Worm (Caenorhabditis elegans): ENCODE data around the gene C06G3.8.
A peak's percentile ranks its signal among the peaks of the same experiment; 100 is the strongest.

C06G3.8 gene

DNA sequence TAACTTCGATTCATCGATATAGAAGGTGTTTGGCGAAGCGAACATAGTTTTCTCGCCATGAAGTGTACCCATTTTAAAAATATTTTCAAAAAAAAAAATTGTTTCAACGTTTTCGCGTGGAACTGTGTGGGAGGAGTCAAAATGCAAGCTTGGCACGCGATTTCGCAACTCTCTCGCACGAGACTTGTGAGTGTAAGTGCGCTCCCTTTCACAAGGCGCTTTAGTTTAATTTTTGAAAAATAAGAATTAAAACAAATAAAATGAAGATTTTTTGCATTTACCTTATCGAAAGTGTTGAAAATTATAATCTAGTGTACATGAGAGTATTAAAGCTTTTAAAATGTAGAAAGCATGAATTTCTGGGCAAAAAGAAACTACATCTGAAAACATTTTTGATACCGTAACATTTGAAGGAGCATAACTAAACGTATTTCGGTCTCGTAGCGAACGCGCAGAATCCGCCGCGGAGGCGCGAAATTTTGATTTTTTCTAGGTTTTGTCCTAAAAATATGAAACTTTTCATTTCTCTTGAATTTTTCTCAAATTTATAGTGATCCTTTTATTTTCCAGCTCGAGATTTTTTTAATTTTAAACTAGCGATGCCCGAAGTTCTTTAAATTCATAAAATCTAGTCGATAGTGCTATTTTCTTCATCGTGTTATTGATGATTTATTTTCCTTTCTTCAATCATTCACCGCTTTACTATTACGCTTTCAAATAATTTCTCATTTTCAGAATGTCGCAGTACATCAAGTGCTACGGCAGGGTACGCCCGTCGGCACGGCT, 7.3 kb upstream of the C06G3.8 start, which contains the start of the genes cogc-2 and klp-18 (continued):
- peak; percentile 90 for TF ChIP-seq nhr-71 (tag; optimal IDR thresholded peaks at IDR 0.05)
- TF ChIP-seq fkh-10 (GFP tag; optimal IDR thresholded peaks at IDR 0.05): peak; percentile 51
- peak; percentile 94 for TF ChIP-seq C16A3.4 (tag; optimal IDR thresholded peaks at IDR 0.05)
- no peak for TF ChIP-seq nhr-84 (tag; optimal IDR thresholded peaks at IDR 0.05)
- peak; percentile 83 for TF ChIP-seq xbp-1 (tag; optimal IDR thresholded peaks at IDR 0.05)
- no peak for TF ChIP-seq tlp-1 (tag; optimal IDR thresholded peaks at IDR 0.05)
- peak; percentile 75 for TF ChIP-seq lin-39 (tag; optimal IDR thresholded peaks at IDR 0.05)
- TF ChIP-seq ceh-63 (GFP tag; optimal IDR thresholded peaks at IDR 0.05): no peak
- no peak for TF ChIP-seq nhr-237 (tag; optimal IDR thresholded peaks at IDR 0.05)
- TF ChIP-seq lin-13 (GFP tag; optimal IDR thresholded peaks at IDR 0.05): peak; percentile 70
- TF ChIP-seq fkh-4 (tag; optimal IDR thresholded peaks at IDR 0.05; ENCODE audit: borderline replicate concordance): peak; percentile 9
- TF ChIP-seq elt-3 (tag; optimal IDR thresholded peaks at IDR 0.05): peak in 2 of 6 experiments; percentile 71 to 86
- no peak for TF ChIP-seq efl-3 (GFP tag; optimal IDR thresholded peaks at IDR 0.05)
- TF ChIP-seq lin-15B (tag; optimal IDR thresholded peaks at IDR 0.05): peak; percentile 75
- TF ChIP-seq snpc-4 (tag; optimal IDR thresholded peaks at IDR 0.05): peak; percentile 80
- TF ChIP-seq nhr-19 (GFP tag; conservative IDR thresholded peaks at IDR 0.05): peak; percentile 90
- peak; percentile 71 for TF ChIP-seq irx-1 (tag; optimal IDR thresholded peaks at IDR 0.05)
- peak; percentile 74 for TF ChIP-seq lir-3 (tag; optimal IDR thresholded peaks at IDR 0.05; ENCODE audit: poor library complexity)
- peak; percentile 12 for TF ChIP-seq ceh-90 (tag; optimal IDR thresholded peaks at IDR 0.05)
- TF ChIP-seq nhr-28 (tag; optimal IDR thresholded peaks at IDR 0.05): no peak
- TF ChIP-seq mef-2 (tag; optimal IDR thresholded peaks at IDR 0.05): no peak
- TF ChIP-seq pag-3 (tag; optimal IDR thresholded peaks at IDR 0.05; ENCODE audit: borderline replicate concordance, insufficient read depth): no peak
- peak; percentile 95 for TF ChIP-seq skn-1 (tag; optimal IDR thresholded peaks at IDR 0.05)
- no peak for TF ChIP-seq ets-5 (GFP tag; IDR thresholded peaks at IDR 0.05)
- TF ChIP-seq fkh-8 (tag; optimal IDR thresholded peaks at IDR 0.05): peak; percentile 67
- peak in 1 of 2 experiments; percentile 88 for TF ChIP-seq mdl-1 (tag; optimal IDR thresholded peaks at IDR 0.05)
- peak; percentile 93 for TF ChIP-seq rnt-1 (tag; optimal IDR thresholded peaks at IDR 0.05)
- no peak for TF ChIP-seq alr-1 (tag; optimal IDR thresholded peaks at IDR 0.05; ENCODE audit: borderline replicate concordance)
- TF ChIP-seq dpl-1 (GFP tag; optimal IDR thresholded peaks at IDR 0.05): peak; percentile 91 to 96 (median 95)
- TF ChIP-seq nhr-47 (tag; optimal IDR thresholded peaks at IDR 0.05): peak; percentile 88
- peak; percentile 74 for TF ChIP-seq egl-13 (tag; optimal IDR thresholded peaks at IDR 0.05)
- peak; percentile 83 for TF ChIP-seq unc-86 (tag; optimal IDR thresholded peaks at IDR 0.05)
- TF ChIP-seq nhr-11 (tag; optimal IDR thresholded peaks at IDR 0.05): peak; percentile 7
- TF ChIP-seq aly-2 (tag; optimal IDR thresholded peaks at IDR 0.05): no peak
- peak; percentile 85 for TF ChIP-seq nhr-20 (tag; optimal IDR thresholded peaks at IDR 0.05)
- no peak for TF ChIP-seq C34B4.2 (tag; optimal IDR thresholded peaks at IDR 0.05)
- peak; percentile 60; the same call in 1 of the 2 replicates for TF ChIP-seq ceh-88 (GFP tag; IDR thresholded peaks at IDR 0.05)
- TF ChIP-seq elt-2 (tag; optimal IDR thresholded peaks at IDR 0.05): peak; percentile 50
- no peak for TF ChIP-seq egl-27 (tag; optimal IDR thresholded peaks at IDR 0.05)
- TF ChIP-seq isw-1 (GFP tag; IDR thresholded peaks at IDR 0.05): peak; percentile 73
- TF ChIP-seq unc-130 (tag; optimal IDR thresholded peaks at IDR 0.05): peak; percentile 96
- TF ChIP-seq Y116A8C.19 (tag; optimal IDR thresholded peaks at IDR 0.05; ENCODE audit: borderline replicate concordance): no peak
- peak; percentile 63 for TF ChIP-seq sox-4 (tag; optimal IDR thresholded peaks at IDR 0.05)
- TF ChIP-seq lsy-2 (tag; optimal IDR thresholded peaks at IDR 0.05): peak; percentile 87 to 91
